Fruit fly (Drosophila melanogaster) whole organism, embryonic: ENCODE measurements around the gene Fatp1.

Source experiments
- Adf1 ChIP-seq: fragments of 200-800 bp; sonication (Bioruptor generic); IDR thresholded peaks from 2 replicates; pipeline ENCODE4 v1.3.6; 2022; ENCODE audit warnings: missing biosample characterization, missing genetic modification characterization
- BtbVII ChIP-seq: fragments of 200-800 bp; sonication (Bioruptor generic); optimal IDR thresholded peaks from 3 replicates; lab custom pipeline; 2017; ENCODE audit warnings: missing biosample characterization, mild to moderate bottlenecking, missing genetic modification characterization
- C15 ChIP-seq: fragments of 200-800 bp; sonication (Bioruptor generic); IDR thresholded peaks from 3 replicates; pipeline ENCODE4 v1.3.6; 2022; ENCODE audit warnings: missing biosample characterization, missing genetic modification characterization
- CG1024 ChIP-seq: fragments of 200-800 bp; sonication (Bioruptor generic); IDR thresholded peaks from 2 replicates; pipeline ENCODE4 v1.3.6; 2022; ENCODE audit warnings: missing biosample characterization, missing genetic modification characterization
- CG11398 ChIP-seq: fragments of 200-800 bp; sonication (Bioruptor generic); optimal IDR thresholded peaks from 2 replicates; lab custom pipeline; 2016; ENCODE audit warnings: missing biosample characterization, missing genetic modification characterization
- CG12155 ChIP-seq: fragments of 200-800 bp; sonication (Bioruptor generic); optimal IDR thresholded peaks from 3 replicates; lab custom pipeline; 2016; ENCODE audit warnings: missing biosample characterization, missing genetic modification characterization
- CG14014 ChIP-seq: fragments of 200-800 bp; sonication (Bioruptor generic); IDR thresholded peaks from 2 replicates; pipeline ENCODE4 v1.3.6; 2022; ENCODE audit warnings: missing biosample characterization, missing genetic modification characterization
- CG14710 ChIP-seq: fragments of 200-800 bp; sonication (Bioruptor generic); optimal IDR thresholded peaks from 3 replicates; lab custom pipeline; 2019; ENCODE audit warnings: missing biosample characterization, mild to moderate bottlenecking, missing genetic modification characterization, moderate library complexity
- CG15011 ChIP-seq: fragments of 200-800 bp; sonication (Bioruptor generic); optimal IDR thresholded peaks from 3 replicates; lab custom pipeline; 2018; ENCODE audit warnings: missing biosample characterization, mild to moderate bottlenecking, missing genetic modification characterization
- CG15514 ChIP-seq: fragments of 200-800 bp; sonication (Bioruptor generic); optimal IDR thresholded peaks from 3 replicates; lab custom pipeline; 2017; ENCODE audit warnings: missing biosample characterization, missing genetic modification characterization, mild to moderate bottlenecking, moderate library complexity, missing genetic modification reagents
- CG1832 ChIP-seq: fragments of 200-800 bp; sonication (Bioruptor generic); optimal IDR thresholded peaks from 2 replicates; lab custom pipeline; 2017; ENCODE audit warnings: missing biosample characterization, mild to moderate bottlenecking, missing genetic modification characterization, inconsistent platforms
- CG18619 ChIP-seq: fragments of 200-800 bp; sonication (Bioruptor generic); optimal IDR thresholded peaks from 3 replicates; lab custom pipeline; 2017; ENCODE audit warnings: missing biosample characterization, mild to moderate bottlenecking, missing genetic modification characterization
- CG2678 ChIP-seq: fragments of 200-800 bp; sonication (Bioruptor generic); optimal IDR thresholded peaks from 3 replicates; lab custom pipeline; 2019; ENCODE audit warnings: missing biosample characterization, mild to moderate bottlenecking, missing genetic modification characterization, moderate library complexity
- CG31441 ChIP-seq: fragments of 200-800 bp; sonication (Bioruptor generic); IDR thresholded peaks from 2 replicates; pipeline ENCODE4 v1.3.6; 2022; ENCODE audit warnings: missing biosample characterization, missing genetic modification characterization
- CG34224 ChIP-seq: fragments of 200-800 bp; sonication (Bioruptor generic); IDR thresholded peaks from 3 replicates; pipeline ENCODE4 v1.3.6; 2022; ENCODE audit warnings: missing biosample characterization, missing genetic modification characterization; ENCODE audit not compliant: partially characterized antibody
- CG4360 ChIP-seq: fragments of 200-800 bp; sonication (Bioruptor generic); IDR thresholded peaks from 2 replicates; pipeline ENCODE4 v1.3.6; 2022; ENCODE audit warnings: missing biosample characterization, missing genetic modification characterization
- CG4820 ChIP-seq: fragments of 200-800 bp; sonication (Bioruptor generic); optimal IDR thresholded peaks from 3 replicates; lab custom pipeline; 2016; ENCODE audit warnings: missing biosample characterization, missing genetic modification characterization
- CG4854 ChIP-seq: fragments of 200-800 bp; sonication (Bioruptor generic); optimal IDR thresholded peaks from 2 replicates; lab custom pipeline; 2016; ENCODE audit warnings: missing biosample characterization, missing genetic modification characterization, inconsistent platforms
- CG6175 ChIP-seq: fragments of 200-800 bp; sonication (Bioruptor generic); IDR thresholded peaks from 3 replicates; pipeline ENCODE4 v1.3.6; 2022; ENCODE audit warnings: missing biosample characterization, missing genetic modification characterization
- CG7745 ChIP-seq: fragments of 200-800 bp; sonication (Bioruptor generic); optimal IDR thresholded peaks from 2 replicates; lab custom pipeline; 2018; ENCODE audit warnings: missing biosample characterization, mild to moderate bottlenecking, missing genetic modification characterization, moderate library complexity
- CG8359 ChIP-seq: fragments of 200-800 bp; sonication (Bioruptor generic); optimal IDR thresholded peaks from 2 replicates; lab custom pipeline; 2017; ENCODE audit warnings: missing biosample characterization, mild to moderate bottlenecking, missing genetic modification characterization, borderline replicate concordance
- CG8944 ChIP-seq: fragments of 200-800 bp; sonication (Bioruptor generic); optimal IDR thresholded peaks from 3 replicates; lab custom pipeline; 2016; ENCODE audit warnings: missing biosample characterization, missing genetic modification characterization
- CrebB ChIP-seq: fragments of 200-800 bp; sonication (Bioruptor generic); optimal IDR thresholded peaks from 3 replicates; lab custom pipeline; 2018; ENCODE audit warnings: missing biosample characterization, mild to moderate bottlenecking, missing genetic modification characterization
- Dref ChIP-seq: fragments of 200-800 bp; sonication (Bioruptor generic); IDR thresholded peaks from 2 replicates; pipeline ENCODE4 v1.3.6; 2022; ENCODE audit warnings: missing biosample characterization, missing genetic modification characterization
- Gug ChIP-seq: fragments of 200-800 bp; sonication (Bioruptor generic); IDR thresholded peaks from 4 replicates; pipeline ENCODE4 v1.3.6; 2022; ENCODE audit warnings: missing biosample characterization, missing genetic modification characterization
- H15 ChIP-seq: fragments of 200-800 bp; sonication (Bioruptor generic); IDR thresholded peaks from 3 replicates; pipeline ENCODE4 v1.3.6; 2022; ENCODE audit warnings: missing biosample characterization, missing genetic modification characterization
- Med ChIP-seq: fragments of 200-800 bp; sonication (Bioruptor generic); peaks from one replicate; lab custom pipeline; 2016; ENCODE audit warnings: missing biosample characterization, missing genetic modification characterization, mild to moderate bottlenecking, inconsistent platforms, moderate library complexity
- Six4 ChIP-seq: fragments of 200-800 bp; sonication (Bioruptor generic); optimal IDR thresholded peaks from 2 replicates; lab custom pipeline; 2016; ENCODE audit warnings: missing biosample characterization, missing genetic modification characterization
- Sry-β ChIP-seq: fragments of 200-800 bp; sonication (Bioruptor generic); optimal IDR thresholded peaks from 2 replicates; lab custom pipeline; 2018; ENCODE audit warnings: missing biosample characterization, mild to moderate bottlenecking, missing genetic modification characterization, moderate library complexity
- bsh ChIP-seq, 2 experiments: fragments of 200-800 bp; sonication (Bioruptor generic); optimal IDR thresholded peaks; 2 replicates each; lab custom pipeline; 2017 to 2018; ENCODE audit warnings: mild to moderate bottlenecking in 2 of 2, missing biosample characterization in 2 of 2, missing genetic modification characterization in 2 of 2, moderate library complexity in 1 of 2
- caup ChIP-seq: fragments of 200-800 bp; sonication (Bioruptor generic); optimal IDR thresholded peaks from 3 replicates; lab custom pipeline; 2017; ENCODE audit warnings: missing biosample characterization, mild to moderate bottlenecking, missing genetic modification characterization, moderate library complexity; ENCODE audit not compliant: severe bottlenecking
- chinmo ChIP-seq: fragments of 200-800 bp; sonication (Bioruptor generic); IDR thresholded peaks from 4 replicates; pipeline ENCODE4 v1.3.6; 2022; ENCODE audit warnings: missing biosample characterization, missing genetic modification characterization; ENCODE audit not compliant: partially characterized antibody
- dysf ChIP-seq: fragments of 200-800 bp; sonication (Bioruptor generic); IDR thresholded peaks from 3 replicates; pipeline ENCODE4 v1.3.6; 2022; ENCODE audit warnings: missing biosample characterization, missing genetic modification characterization
- gsb-n ChIP-seq: fragments of 200-800 bp; sonication (Bioruptor generic); optimal IDR thresholded peaks from 3 replicates; lab custom pipeline; 2018; ENCODE audit warnings: missing biosample characterization, mild to moderate bottlenecking, missing genetic modification characterization
- insv ChIP-seq, 2 experiments: fragments of 200-800 bp; sonication (Bioruptor generic); optimal IDR thresholded peaks; 3 replicates each; lab custom pipeline; 2016 to 2018; ENCODE audit warnings: missing biosample characterization in 2 of 2, missing genetic modification characterization in 2 of 2
- jing ChIP-seq: fragments of 200-800 bp; sonication (Bioruptor generic); optimal IDR thresholded peaks from 2 replicates; lab custom pipeline; 2018; ENCODE audit warnings: missing biosample characterization, mild to moderate bottlenecking, missing genetic modification characterization
- kay ChIP-seq: fragments of 200-800 bp; sonication (Bioruptor generic); optimal IDR thresholded peaks from 2 replicates; lab custom pipeline; 2016; ENCODE audit warnings: missing biosample characterization, missing genetic modification characterization
- ken ChIP-seq: fragments of 200-800 bp; sonication (Bioruptor generic); IDR thresholded peaks from 3 replicates; pipeline ENCODE4 v1.3.6; 2022; ENCODE audit warnings: missing biosample characterization, missing genetic modification characterization
- nau ChIP-seq: fragments of 200-800 bp; sonication (Bioruptor generic); optimal IDR thresholded peaks from 3 replicates; lab custom pipeline; 2017; ENCODE audit warnings: missing biosample characterization, mild to moderate bottlenecking, missing genetic modification characterization, missing genetic modification reagents
- nerfin-2 ChIP-seq: fragments of 200-800 bp; sonication (Bioruptor generic); IDR thresholded peaks from 2 replicates; pipeline ENCODE4 v1.3.6; 2022; ENCODE audit warnings: missing biosample characterization, missing genetic modification characterization; ENCODE audit not compliant: partially characterized antibody
- nmo ChIP-seq: fragments of 200-800 bp; sonication (Bioruptor generic); optimal IDR thresholded peaks from 2 replicates; lab custom pipeline; 2018; ENCODE audit warnings: missing biosample characterization, mild to moderate bottlenecking, missing genetic modification characterization, moderate library complexity
- org-1 ChIP-seq: fragments of 200-800 bp; sonication (Bioruptor generic); optimal IDR thresholded peaks from 2 replicates; lab custom pipeline; 2017; ENCODE audit warnings: missing biosample characterization, missing genetic modification characterization
- pan ChIP-seq, 4 experiments: fragments of >200 bp in 3 of 4; fragments of 200-800 bp in 1 of 4; sonication (Bioruptor generic) in 1 of 4; optimal IDR thresholded peaks in 3 of 4; IDR thresholded peaks in 1 of 4; 2 replicates each; pipeline versions ENCODE4 v1.3.6 to Lab custom; 2017 to 2022; ENCODE audit warnings: missing biosample characterization in 2 of 4, missing genetic modification characterization in 2 of 4, mixed read lengths in 1 of 4
- rib ChIP-seq: fragments of 200-800 bp; sonication (Bioruptor generic); IDR thresholded peaks from 2 replicates; pipeline ENCODE4 v1.3.6; 2022; ENCODE audit warnings: missing biosample characterization, missing genetic modification characterization
- sc ChIP-seq, 3 experiments: fragments of >200 bp in 2 of 3; fragments of 200-800 bp in 1 of 3; sonication (Bioruptor generic) in 1 of 3; optimal IDR thresholded peaks; 2 replicates in 2 of 3; 3 replicates in 1 of 3; lab custom pipeline; 2017; ENCODE audit warnings: mild to moderate bottlenecking in 1 of 3, missing biosample characterization in 1 of 3, missing genetic modification characterization in 1 of 3, missing genetic modification reagents in 1 of 3
- sd ChIP-seq: fragments of 200-800 bp; sonication (Bioruptor generic); optimal IDR thresholded peaks from 3 replicates; lab custom pipeline; 2018; ENCODE audit warnings: missing biosample characterization, mild to moderate bottlenecking, missing genetic modification characterization, moderate library complexity
- so ChIP-seq: fragments of 200-800 bp; sonication (Bioruptor generic); IDR thresholded peaks from 3 replicates; pipeline ENCODE4 v1.3.6; 2022; ENCODE audit warnings: missing biosample characterization, missing genetic modification characterization
- tx ChIP-seq: fragments of 200-800 bp; sonication (Bioruptor generic); optimal IDR thresholded peaks from 2 replicates; lab custom pipeline; 2016; ENCODE audit warnings: missing biosample characterization, missing genetic modification characterization

Fatp1 gene

DNA sequence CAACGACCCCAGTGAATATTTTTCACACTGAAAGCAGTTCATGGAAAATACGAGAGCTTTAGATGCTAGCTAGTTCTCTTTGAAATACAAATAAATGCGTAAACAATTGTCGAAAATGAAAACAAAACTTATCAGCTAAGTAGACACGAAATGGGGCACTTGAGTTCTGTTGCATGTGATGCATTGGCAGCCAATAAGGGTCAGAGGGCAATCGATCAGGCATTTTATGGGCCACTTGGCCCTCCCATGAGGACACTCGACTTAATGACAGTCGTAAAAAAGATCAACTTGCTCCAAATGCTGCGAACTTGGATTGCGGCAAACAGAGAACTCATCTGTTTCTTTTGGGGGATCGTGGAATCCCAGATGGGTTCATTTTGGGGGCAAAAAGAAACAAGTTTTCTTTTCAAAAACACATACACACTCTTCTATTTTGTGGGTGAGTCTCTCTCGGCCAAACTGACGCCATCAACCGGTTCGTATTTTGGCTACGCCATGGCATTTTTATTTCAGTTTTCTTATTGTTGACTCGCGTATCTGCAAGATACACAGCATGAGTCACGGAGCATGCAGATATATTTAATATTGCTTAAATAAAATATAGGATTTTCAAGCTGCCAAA is 13.6 kb downstream of the Fatp1 start (continued):
- TF ChIP-seq jing (GFP tag; lab: Kevin White, UChicago) = no peak
- no peak for TF ChIP-seq gsb-n (tag; lab: Kevin White, UChicago)
- TF ChIP-seq kay (GFP tag; lab: Kevin White, UChicago) = peak; percentile 29
- TF ChIP-seq CG15011 = no peak
- TF ChIP-seq CG6175 (GFP tag; lab: Robert Waterston, UW) = 0 out of 3 replicates have a peak, but pooled peaks have one; percentile 12
- TF ChIP-seq pan (optimal IDR thresholded peaks at IDR 0.05; lab: Kevin White, UChicago) = no peak
- TF ChIP-seq pan (GFP tag; optimal IDR thresholded peaks at IDR 0.05 in 1 of 2, IDR thresholded peaks at IDR 0.05 in 1 of 2) = no peak
- 0 out of 2 replicates have a peak, but pooled peaks have one; percentile 27 for TF ChIP-seq rib
- no peak for TF ChIP-seq CG14710 (tag; lab: Kevin White, UChicago)
- no peak for TF ChIP-seq CG18619 (GFP tag; lab: Kevin White, UChicago)
- no peak for TF ChIP-seq Dref (GFP tag; lab: Robert Waterston, UW)
- TF ChIP-seq CG1024 (GFP tag; lab: Robert Waterston, UW) = no peak
- TF ChIP-seq org-1 (GFP tag; lab: Kevin White, UChicago) = no peak
- TF ChIP-seq tx (GFP tag; lab: Kevin White, UChicago) = no peak
- no peak for TF ChIP-seq caup (GFP tag; lab: Kevin White, UChicago)
- TF ChIP-seq CG7745 (tag; lab: Kevin White, UChicago) = no peak
- no peak for TF ChIP-seq insv (GFP tag; optimal IDR thresholded peaks at IDR 0.05; lab: Kevin White, UChicago)
- TF ChIP-seq ken (GFP tag; lab: Robert Waterston, UW) = no peak
- TF ChIP-seq nau (GFP tag; lab: Kevin White, UChicago) = no peak
- no peak for TF ChIP-seq bsh (GFP tag; optimal IDR thresholded peaks at IDR 0.05; lab: Kevin White, UChicago)
- TF ChIP-seq CG4360 = no peak
- TF ChIP-seq CG4820 (GFP tag; lab: Kevin White, UChicago) = no peak
- no peak for TF ChIP-seq CG31441 (GFP tag; lab: Robert Waterston, UW)
- 0 out of 3 replicates have a peak, but pooled peaks have one; percentile 43 for TF ChIP-seq so (GFP tag; lab: Robert Waterston, UW)
- TF ChIP-seq chinmo (GFP tag; lab: Robert Waterston, UW) = peak; percentile 69; the same call in 1 of the 4 replicates
- TF ChIP-seq CrebB = no peak
- no peak for TF ChIP-seq nerfin-2 (GFP tag; lab: Robert Waterston, UW)
- TF ChIP-seq Med (GFP tag; lab: Kevin White, UChicago) = no peak
- peak; percentile 85 for TF ChIP-seq sd
- TF ChIP-seq C15 (GFP tag; lab: Robert Waterston, UW) = no peak
- no peak for TF ChIP-seq CG4854 (GFP tag; lab: Kevin White, UChicago)
- TF ChIP-seq Gug = no peak
- TF ChIP-seq H15 (GFP tag; lab: Robert Waterston, UW) = no peak
- TF ChIP-seq CG1832 (GFP tag; lab: Kevin White, UChicago) = no peak
- no peak for TF ChIP-seq CG15514 (GFP tag; lab: Kevin White, UChicago)
- no peak for TF ChIP-seq Adf1 (GFP tag; lab: Robert Waterston, UW)
- no peak for TF ChIP-seq sc (optimal IDR thresholded peaks at IDR 0.05; lab: Kevin White, UChicago)
- TF ChIP-seq sc (GFP tag; optimal IDR thresholded peaks at IDR 0.05; lab: Kevin White, UChicago) = no peak
- TF ChIP-seq CG12155 (GFP tag; lab: Kevin White, UChicago) = no peak
- 0 out of 2 replicates have a peak, but pooled peaks have one; percentile 23 for TF ChIP-seq CG14014 (GFP tag; lab: Robert Waterston, UW)
- TF ChIP-seq Sry-β = no peak
- no peak for TF ChIP-seq Six4
- no peak for TF ChIP-seq CG34224
- TF ChIP-seq dysf (GFP tag; lab: Robert Waterston, UW) = no peak
- TF ChIP-seq CG11398 (GFP tag; lab: Kevin White, UChicago) = no peak
- TF ChIP-seq BtbVII (GFP tag; lab: Kevin White, UChicago) = peak; percentile 34
- TF ChIP-seq CG8359 = no peak
- TF ChIP-seq nmo (GFP tag; lab: Kevin White, UChicago) = no peak
- TF ChIP-seq CG8944 (GFP tag; lab: Kevin White, UChicago) = no peak
- TF ChIP-seq CG2678 = no peak
